Fruit fly (Drosophila melanogaster) whole organism, embryonic: ENCODE measurements around the gene CG2681.

ENCODE experiments used
- Bgb ChIP-seq: fragments of 200-800 bp; sonication (Bioruptor generic); IDR thresholded peaks from 2 replicates; pipeline ENCODE4 v1.3.6; 2022; ENCODE audit warnings: missing biosample characterization, missing genetic modification characterization; ENCODE audit not compliant: partially characterized antibody
- CG14014 ChIP-seq: fragments of 200-800 bp; sonication (Bioruptor generic); IDR thresholded peaks from 2 replicates; pipeline ENCODE4 v1.3.6; 2022; ENCODE audit warnings: missing biosample characterization, missing genetic modification characterization
- CG30020 ChIP-seq: fragments of 200-800 bp; optimal IDR thresholded peaks from 2 replicates; lab custom pipeline; 2019; ENCODE audit warnings: missing biosample characterization, mild to moderate bottlenecking, missing genetic modification characterization, moderate library complexity
- CG5245 ChIP-seq: fragments of 200-800 bp; sonication (Bioruptor generic); optimal IDR thresholded peaks from 3 replicates; lab custom pipeline; 2016; ENCODE audit warnings: missing biosample characterization, missing genetic modification characterization
- Dbx ChIP-seq: fragments of 200-800 bp; sonication (Bioruptor generic); IDR thresholded peaks from 3 replicates; pipeline ENCODE4 v1.3.6; 2022; ENCODE audit warnings: missing biosample characterization, missing genetic modification characterization
- ERR ChIP-seq: fragments of 200-800 bp; sonication (Bioruptor generic); optimal IDR thresholded peaks from 2 replicates; lab custom pipeline; 2016; ENCODE audit warnings: missing biosample characterization, missing genetic modification characterization
- HLH4C ChIP-seq: fragments of 200-800 bp; sonication (Bioruptor generic); IDR thresholded peaks from 3 replicates; pipeline ENCODE4 v1.3.6; 2022; ENCODE audit warnings: missing biosample characterization, missing genetic modification characterization; ENCODE audit not compliant: partially characterized antibody
- Nf-YA ChIP-seq: fragments of 200-800 bp; sonication (Bioruptor generic); IDR thresholded peaks from 2 replicates; pipeline ENCODE4 v1.3.6; 2022; ENCODE audit warnings: missing biosample characterization, missing genetic modification characterization

DNA sequence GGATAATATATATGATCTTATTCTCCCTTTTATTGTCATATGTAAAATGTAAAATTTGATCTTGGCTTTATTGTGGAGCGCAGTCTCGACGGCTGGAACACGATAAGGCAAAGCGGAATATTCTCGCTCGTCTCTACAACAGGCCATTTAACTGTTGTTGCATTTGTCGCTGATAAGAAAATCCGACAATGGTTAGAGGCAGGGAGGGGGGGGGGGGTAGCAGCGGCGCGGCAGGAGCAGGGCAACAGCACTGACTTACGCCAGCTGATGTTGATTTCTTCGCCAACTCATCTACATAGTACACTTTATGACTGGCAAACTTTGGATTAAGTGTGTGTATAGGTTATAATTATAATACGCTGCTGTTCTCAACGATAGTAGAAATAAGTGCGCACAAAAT is 46.7 kb upstream of the CG2681 start:
- TF ChIP-seq Dbx (no peak), CG5245 (no peak), CG14014 (GFP tag; lab: Robert Waterston, UW) (no peak), CG30020 (no peak), Nf-YA (no peak), ERR (GFP tag; lab: Kevin White, UChicago) (no peak), HLH4C (GFP tag; lab: Robert Waterston, UW) (no peak), Bgb (GFP tag; lab: Robert Waterston, UW) (no peak)
